Worm (Caenorhabditis elegans): ENCODE data around the gene K08H2.4.

DNA sequence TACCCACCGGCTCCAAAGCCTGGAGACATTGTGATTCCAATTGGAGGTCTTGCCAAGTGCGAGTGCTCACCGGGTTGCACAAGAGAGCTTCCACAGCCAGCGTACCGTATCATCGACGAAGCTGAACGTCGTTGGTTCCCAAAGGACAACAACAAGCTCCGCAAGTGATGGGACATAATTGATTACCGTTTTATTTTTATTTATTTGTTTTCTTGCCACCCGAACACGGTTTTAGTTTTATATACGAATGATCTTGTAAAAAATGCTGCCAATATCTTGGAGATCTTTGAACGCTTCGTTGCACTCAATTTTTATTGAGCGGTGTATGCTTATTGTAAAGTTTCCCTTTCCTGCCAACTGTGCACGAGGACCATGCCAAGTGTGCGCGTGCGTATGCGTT, at the start of gene K08H2.4:
- TF ChIP-seq elt-1 (tag; optimal IDR thresholded peaks at IDR 0.05) (no peak), lsy-2 (tag; optimal IDR thresholded peaks at IDR 0.05) (no peak), snpc-4 (tag; optimal IDR thresholded peaks at IDR 0.05) (no peak)
